Worm (Caenorhabditis elegans) whole organism, L1 larva: ENCODE results near the gene hal-3.
A peak's percentile ranks its signal among the peaks of the same experiment; 100 is the strongest.

ENCODE experiments used
- aha-1 ChIP-seq: fragments of 150-350 bp; optimal IDR thresholded peaks from 2 replicates; lab custom pipeline; 2014; ENCODE audit warnings: missing biosample characterization, missing genetic modification characterization
- ama-1 ChIP-seq: fragments of 150-350 bp; optimal IDR thresholded peaks from 2 replicates; lab custom pipeline; 2014
- blmp-1 ChIP-seq: fragments of 150-350 bp; optimal IDR thresholded peaks from 2 replicates; lab custom pipeline; 2014; ENCODE audit warnings: missing biosample characterization, missing genetic modification characterization
- ceh-82 ChIP-seq, 3 experiments: fragments of 150-350 bp in 1 of 3; sonication (generic microtip) in 2 of 3; optimal IDR thresholded peaks; 2 replicates each; lab custom pipeline; 2014 to 2017; ENCODE audit warnings: missing biosample characterization in 3 of 3, missing genetic modification characterization in 3 of 3
- egl-27 ChIP-seq, 2 experiments: fragments of 150-350 bp in 1 of 2; sonication (generic microtip); optimal IDR thresholded peaks; 3 replicates each; lab custom pipeline; 2017 to 2018; ENCODE audit warnings: missing biosample characterization in 2 of 2, missing genetic modification characterization in 2 of 2, missing genetic modification reagents in 2 of 2
- elt-2 ChIP-seq: sonication (generic microtip); optimal IDR thresholded peaks from 2 replicates; lab custom pipeline; 2016; ENCODE audit warnings: missing genetic modification characterization, mild to moderate bottlenecking, inconsistent platforms, missing compliant biosample characterization, missing genetic modification reagents
- elt-3 ChIP-seq, 6 experiments: fragments of 150-350 bp in 1 of 6; sonication (generic microtip); optimal IDR thresholded peaks; 2 replicates each; lab custom pipeline; 2017 to 2018; ENCODE audit warnings: missing biosample characterization in 6 of 6, missing genetic modification characterization in 6 of 6, inconsistent platforms in 1 of 6
- ets-5 ChIP-seq: fragments of 200-800 bp; sonication (Bioruptor generic); IDR thresholded peaks from 2 replicates; pipeline ENCODE4 v1.3.6; 2022; ENCODE audit warnings: missing genetic modification characterization, missing compliant biosample characterization
- fos-1 ChIP-seq: fragments of 150-350 bp; optimal IDR thresholded peaks from 2 replicates; lab custom pipeline; 2014; ENCODE audit warnings: missing biosample characterization, missing genetic modification characterization
- grh-1 ChIP-seq: fragments of 200-800 bp; sonication (Bioruptor generic); IDR thresholded peaks from 2 replicates; pipeline ENCODE4 v1.3.6; 2022; ENCODE audit warnings: missing genetic modification reagents, missing genetic modification characterization, missing compliant biosample characterization
- hlh-17 ChIP-seq: fragments of 200-800 bp; sonication (Bioruptor generic); optimal IDR thresholded peaks from 2 replicates; lab custom pipeline; 2018; ENCODE audit warnings: missing genetic modification characterization, mild to moderate bottlenecking, missing compliant biosample characterization, moderate library complexity, borderline replicate concordance
- irx-1 ChIP-seq: sonication (generic microtip); optimal IDR thresholded peaks from 2 replicates; lab custom pipeline; 2016; ENCODE audit warnings: missing genetic modification characterization, missing compliant biosample characterization
- isw-1 ChIP-seq: fragments of 200-800 bp; sonication (Bioruptor generic); IDR thresholded peaks from 2 replicates; pipeline ENCODE4 v1.3.6; 2022; ENCODE audit warnings: missing genetic modification characterization, missing compliant biosample characterization
- lin-14 ChIP-seq: fragments of 200-800 bp; sonication (Bioruptor generic); optimal IDR thresholded peaks from 2 replicates; lab custom pipeline; 2018; ENCODE audit warnings: mild to moderate bottlenecking, missing genetic modification characterization, moderate library complexity, missing compliant biosample characterization
- lin-35 ChIP-seq, 2 experiments: fragments of 150-350 bp; optimal IDR thresholded peaks; 2 replicates each; lab custom pipeline; 2014; ENCODE audit warnings: missing biosample characterization in 2 of 2, missing genetic modification characterization in 2 of 2, missing genetic modification reagents in 2 of 2
- lin-39 ChIP-seq: fragments of 150-350 bp; optimal IDR thresholded peaks from 2 replicates; lab custom pipeline; 2014; ENCODE audit warnings: missing biosample characterization, missing genetic modification reagents, missing genetic modification characterization
- lir-3 ChIP-seq: sonication (generic microtip); optimal IDR thresholded peaks from 2 replicates; lab custom pipeline; 2016; ENCODE audit warnings: mild to moderate bottlenecking, missing genetic modification characterization, moderate library complexity, missing compliant biosample characterization; ENCODE audit not compliant: poor library complexity
- lsy-2 ChIP-seq, 2 experiments: fragments of 150-350 bp; optimal IDR thresholded peaks; 2 replicates each; lab custom pipeline; 2014; ENCODE audit warnings: missing biosample characterization in 2 of 2, missing genetic modification characterization in 2 of 2
- mdl-1 ChIP-seq, 2 experiments: fragments of 150-350 bp; optimal IDR thresholded peaks; 2 replicates each; lab custom pipeline; 2014 to 2017; ENCODE audit warnings: missing biosample characterization in 2 of 2, missing genetic modification characterization in 2 of 2, inconsistent platforms in 1 of 2
- mep-1 ChIP-seq: fragments of 150-350 bp; optimal IDR thresholded peaks from 2 replicates; lab custom pipeline; 2014; ENCODE audit warnings: missing biosample characterization, missing genetic modification characterization
- nhr-19 ChIP-seq: fragments of 200-800 bp; sonication (Bioruptor generic); conservative IDR thresholded peaks from 2 replicates; pipeline ENCODE4 v1.3.6; 2022; ENCODE audit warnings: missing genetic modification characterization, missing compliant biosample characterization
- nhr-20 ChIP-seq: sonication (generic microtip); optimal IDR thresholded peaks from 2 replicates; lab custom pipeline; 2016; ENCODE audit warnings: mild to moderate bottlenecking, missing genetic modification characterization, missing compliant biosample characterization
- nhr-237 ChIP-seq: fragments of 150-350 bp; optimal IDR thresholded peaks from 2 replicates; lab custom pipeline; 2014; ENCODE audit warnings: missing biosample characterization, missing genetic modification characterization
- nhr-28 ChIP-seq: fragments of 150-350 bp; optimal IDR thresholded peaks from 2 replicates; lab custom pipeline; 2014; ENCODE audit warnings: missing biosample characterization, missing genetic modification characterization
- nhr-71 ChIP-seq: sonication (generic microtip); optimal IDR thresholded peaks from 2 replicates; lab custom pipeline; 2016; ENCODE audit warnings: mild to moderate bottlenecking, missing genetic modification characterization, moderate library complexity, missing compliant biosample characterization
- nhr-84 ChIP-seq: sonication (generic microtip); optimal IDR thresholded peaks from 2 replicates; lab custom pipeline; 2017; ENCODE audit warnings: missing biosample characterization, missing genetic modification characterization
- nhr-85 ChIP-seq: sonication (generic microtip); peaks from one replicate; lab custom pipeline; 2016; ENCODE audit warnings: missing genetic modification characterization, inconsistent platforms, missing compliant biosample characterization
- pax-3 ChIP-seq: fragments of 200-800 bp; sonication (Bioruptor generic); optimal IDR thresholded peaks from 2 replicates; lab custom pipeline; 2018; ENCODE audit warnings: mild to moderate bottlenecking, missing genetic modification characterization, moderate library complexity, missing compliant biosample characterization
- rnt-1 ChIP-seq: sonication (generic microtip); optimal IDR thresholded peaks from 2 replicates; lab custom pipeline; 2016; ENCODE audit warnings: mild to moderate bottlenecking, missing genetic modification characterization, moderate library complexity, missing compliant biosample characterization
- skn-1 ChIP-seq: fragments of 150-350 bp; optimal IDR thresholded peaks from 2 replicates; lab custom pipeline; 2014; ENCODE audit warnings: missing biosample characterization, missing genetic modification characterization
- snpc-4 ChIP-seq: fragments of 150-350 bp; optimal IDR thresholded peaks from 2 replicates; lab custom pipeline; 2014; ENCODE audit warnings: missing biosample characterization, missing genetic modification characterization
- snu-23 ChIP-seq: sonication (generic microtip); optimal IDR thresholded peaks from 2 replicates; lab custom pipeline; 2016; ENCODE audit warnings: missing genetic modification characterization, missing compliant biosample characterization
- unc-86 ChIP-seq: sonication (generic microtip); optimal IDR thresholded peaks from 2 replicates; lab custom pipeline; 2016; ENCODE audit warnings: missing genetic modification characterization, missing compliant biosample characterization
- unc-98 ChIP-seq: fragments of 200-800 bp; sonication (Bioruptor generic); IDR thresholded peaks from 2 replicates; pipeline ENCODE4 v1.3.6; 2022; ENCODE audit warnings: missing genetic modification characterization, missing compliant biosample characterization
- vab-15 ChIP-seq: sonication (generic microtip); optimal IDR thresholded peaks from 2 replicates; lab custom pipeline; 2017; ENCODE audit warnings: missing genotype, mild to moderate bottlenecking, missing genetic modification characterization, missing compliant biosample characterization
- zip-4 ChIP-seq: fragments of 200-800 bp; sonication (Bioruptor generic); optimal IDR thresholded peaks from 2 replicates; lab custom pipeline; 2018; ENCODE audit warnings: mild to moderate bottlenecking, missing genetic modification characterization, moderate library complexity, missing compliant biosample characterization
- ztf-11 ChIP-seq, 2 experiments: sonication (generic microtip); optimal IDR thresholded peaks; 2 replicates each; lab custom pipeline; 2016 to 2017; ENCODE audit warnings: missing genetic modification characterization in 2 of 2, missing biosample characterization in 1 of 2, missing compliant biosample characterization in 1 of 2

The hal-3 gene

ce11 chrII:9586734-9587209 lies 30.2 kb downstream of the hal-3 start, which contains the start of gene ugt-58:
ugt-58 (minus strand) TSS chrII:9586784.
- no peak for TF ChIP-seq ztf-11 (tag; optimal IDR thresholded peaks at IDR 0.05; lab: Kevin White, UChicago)
- no peak for TF ChIP-seq hlh-17
- TF ChIP-seq nhr-20 (tag; lab: Kevin White, UChicago): peak; percentile 80
- no peak for TF ChIP-seq pax-3
- TF ChIP-seq skn-1 (tag; lab: Kevin White, UChicago): peak; percentile 53
- no peak for TF ChIP-seq snpc-4 (tag; lab: Kevin White, UChicago)
- no peak for TF ChIP-seq grh-1
- peak; percentile 22 for TF ChIP-seq nhr-19
- no peak for TF ChIP-seq ets-5 (GFP tag; lab: Robert Waterston, UW)
- no peak for TF ChIP-seq nhr-84 (tag; lab: Kevin White, UChicago)
- peak; percentile 72 for TF ChIP-seq nhr-85
- TF ChIP-seq vab-15 (tag; lab: Kevin White, UChicago): no peak
- TF ChIP-seq lin-39 (tag; lab: Kevin White, UChicago): no peak
- TF ChIP-seq unc-86 (tag; lab: Kevin White, UChicago): no peak
- no peak for TF ChIP-seq egl-27 (tag; optimal IDR thresholded peaks at IDR 0.05; lab: Kevin White, UChicago)
- TF ChIP-seq lin-35 (GFP tag; optimal IDR thresholded peaks at IDR 0.05; lab: Kevin White, UChicago): peak in 1 of 2 experiments; percentile 39
- no peak for TF ChIP-seq aha-1 (tag; lab: Kevin White, UChicago)
- TF ChIP-seq elt-3 (tag; optimal IDR thresholded peaks at IDR 0.05; lab: Kevin White, UChicago): peak in 5 of 6 experiments; percentile 33 to 74 (median 53)
- TF ChIP-seq blmp-1 (tag; lab: Kevin White, UChicago): peak; percentile 23
- TF ChIP-seq nhr-71 (tag; lab: Kevin White, UChicago): peak; percentile 42
- TF ChIP-seq lin-14 (GFP tag; lab: Kevin White, UChicago): peak; percentile 20
- TF ChIP-seq mep-1: peak; percentile 29
- TF ChIP-seq ceh-82 (tag; optimal IDR thresholded peaks at IDR 0.05; lab: Kevin White, UChicago): no peak
- TF ChIP-seq snu-23 (GFP tag; lab: Kevin White, UChicago): peak; percentile 27
- TF ChIP-seq rnt-1 (tag; lab: Kevin White, UChicago): no peak
- peak; percentile 40 for TF ChIP-seq elt-2 (tag; lab: Kevin White, UChicago)
- no peak for TF ChIP-seq lir-3 (tag; lab: Kevin White, UChicago)
- no peak for TF ChIP-seq unc-98 (GFP tag; lab: Robert Waterston, UW)
- TF ChIP-seq mdl-1 (tag; optimal IDR thresholded peaks at IDR 0.05; lab: Kevin White, UChicago): no peak
- no peak for TF ChIP-seq ama-1 (lab: Kevin White, UChicago)
- no peak for TF ChIP-seq fos-1 (tag; lab: Kevin White, UChicago)
- peak; percentile 15 to 17 for TF ChIP-seq lsy-2 (tag; optimal IDR thresholded peaks at IDR 0.05; lab: Kevin White, UChicago)
- TF ChIP-seq nhr-28 (tag; lab: Kevin White, UChicago): peak; percentile 36

ce11 chrII:9583461-9583860 lies 33.5 kb downstream of the hal-3 start, which contains the start of gene wee-1.1:
wee-1.1 (minus strand) TSS chrII:9583561.
- no peak for TF ChIP-seq nhr-84 (tag; lab: Kevin White, UChicago)
- TF ChIP-seq rnt-1 (tag; lab: Kevin White, UChicago): no peak
- TF ChIP-seq ama-1 (lab: Kevin White, UChicago): no peak
- no peak for TF ChIP-seq irx-1

- TF ChIP-seq isw-1 (GFP tag; lab: Robert Waterston, UW) (no peak), snu-23 (GFP tag; lab: Kevin White, UChicago) (no peak), ets-5 (GFP tag; lab: Robert Waterston, UW) (no peak), nhr-237 (tag; lab: Kevin White, UChicago) (no peak)
These were observed 39.3 kb downstream of the hal-3 start for ce11 chrII:9577630-9578029.

- TF ChIP-seq isw-1 (GFP tag; lab: Robert Waterston, UW) (no peak), zip-4 (GFP tag; lab: Kevin White, UChicago) (no peak), lin-14 (GFP tag; lab: Kevin White, UChicago) (peak; percentile 15)
These were observed 40.2 kb downstream of the hal-3 start for ce11 chrII:9576707-9577106.
